Worm (Caenorhabditis elegans): Measurements from ENCODE around the gene sri-57.

DNA sequence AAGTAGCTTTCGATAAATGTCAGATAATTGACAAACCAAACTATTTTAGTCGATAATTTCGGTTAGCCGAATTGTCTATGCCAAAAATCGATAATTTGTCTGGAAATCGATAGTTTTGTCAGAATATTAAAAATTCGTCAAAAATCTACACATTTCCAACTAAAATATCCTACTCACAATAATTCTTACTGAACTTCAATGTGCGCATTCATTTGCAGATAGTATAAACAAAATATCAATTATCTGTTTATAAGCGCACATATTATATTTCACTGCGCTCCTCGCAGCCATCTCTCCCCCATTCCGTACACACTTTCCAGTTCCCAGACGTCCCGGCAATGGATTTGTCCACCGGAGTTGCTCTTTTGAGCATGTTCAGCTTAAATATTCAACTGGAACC, 47.4 kb downstream of the sri-57 start, which contains the start of gene lgc-28:
- TF ChIP-seq pha-4 (GFP tag; IDR thresholded peaks at IDR 0.05) (no peak), pha-4 (tag; optimal IDR thresholded peaks at IDR 0.05) (no peak), ama-1 (optimal IDR thresholded peaks at IDR 0.05) (no peak), unc-130 (GFP tag; optimal IDR thresholded peaks at IDR 0.05) (no peak), nhr-11 (tag; optimal IDR thresholded peaks at IDR 0.05) (no peak), tra-1 (GFP tag; IDR thresholded peaks at IDR 0.05) (no peak), ces-1 (GFP tag; optimal IDR thresholded peaks at IDR 0.05) (no peak), ZK546.5 (tag; optimal IDR thresholded peaks at IDR 0.05) (no peak), nhr-25 (tag; optimal IDR thresholded peaks at IDR 0.05; ENCODE audit: borderline replicate concordance, insufficient read depth) (no peak)
